Worm (Caenorhabditis elegans): ENCODE measurements around the gene sek-4.

sek-4 gene

DNA sequence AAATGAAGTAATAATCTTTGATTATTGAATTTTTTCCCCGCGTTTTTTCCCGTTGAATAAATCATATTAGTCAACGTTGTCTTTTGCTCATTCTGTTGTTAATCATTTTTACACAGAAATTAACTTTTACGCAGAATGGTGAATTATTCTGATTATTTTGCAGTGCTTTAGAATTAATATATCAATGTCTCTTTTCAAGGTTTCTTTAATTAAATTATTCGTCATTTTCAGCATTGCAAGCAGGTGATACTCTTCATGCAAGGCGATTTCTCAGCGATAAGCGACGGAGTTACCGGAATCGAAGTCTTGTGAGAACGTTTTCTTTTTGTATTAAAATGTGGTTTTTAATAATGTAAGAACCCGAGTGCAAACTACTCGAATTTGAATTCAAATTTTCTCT lies 12.8 kb downstream of the sek-4 start (continued):
- no peak for TF ChIP-seq nhr-12 (tag; optimal IDR thresholded peaks at IDR 0.05)
- no peak for TF ChIP-seq mef-2 (tag; optimal IDR thresholded peaks at IDR 0.05)
- no peak for TF ChIP-seq unc-30 (tag; optimal IDR thresholded peaks at IDR 0.05)
- no peak for TF ChIP-seq ceh-82 (tag; optimal IDR thresholded peaks at IDR 0.05)
- no peak for TF ChIP-seq nhr-20 (tag; optimal IDR thresholded peaks at IDR 0.05)
- TF ChIP-seq isw-1 (GFP tag; IDR thresholded peaks at IDR 0.05), result no peak
- TF ChIP-seq dsc-1 (tag; optimal IDR thresholded peaks at IDR 0.05), result no peak
- peak; percentile 74 for TF ChIP-seq nhr-71 (tag; optimal IDR thresholded peaks at IDR 0.05)
- no peak for TF ChIP-seq alr-1 (tag; optimal IDR thresholded peaks at IDR 0.05; ENCODE audit: borderline replicate concordance)
- no peak for TF ChIP-seq nhr-76 (tag; optimal IDR thresholded peaks at IDR 0.05)
- TF ChIP-seq C34B4.2 (tag; optimal IDR thresholded peaks at IDR 0.05), result no peak
- TF ChIP-seq F16B12.6 (tag; optimal IDR thresholded peaks at IDR 0.05), result no peak
- TF ChIP-seq blmp-1 (tag; optimal IDR thresholded peaks at IDR 0.05), result no peak
- TF ChIP-seq zip-4 (GFP tag; optimal IDR thresholded peaks at IDR 0.05), result no peak
- no peak for TF ChIP-seq ceh-88 (GFP tag; IDR thresholded peaks at IDR 0.05)
- TF ChIP-seq unc-62 (GFP tag; optimal IDR thresholded peaks at IDR 0.05), result no peak
- TF ChIP-seq ztf-4 (tag; optimal IDR thresholded peaks at IDR 0.05), result no peak
- TF ChIP-seq dpl-1 (GFP tag; optimal IDR thresholded peaks at IDR 0.05), result no peak
- TF ChIP-seq ets-5 (GFP tag; IDR thresholded peaks at IDR 0.05), result no peak
- no peak for TF ChIP-seq efl-1 (optimal IDR thresholded peaks at IDR 0.05)
- TF ChIP-seq efl-1 (GFP tag; optimal IDR thresholded peaks at IDR 0.05 in 1 of 2), result peak in 1 of 2 experiments; percentile 33

DNA sequence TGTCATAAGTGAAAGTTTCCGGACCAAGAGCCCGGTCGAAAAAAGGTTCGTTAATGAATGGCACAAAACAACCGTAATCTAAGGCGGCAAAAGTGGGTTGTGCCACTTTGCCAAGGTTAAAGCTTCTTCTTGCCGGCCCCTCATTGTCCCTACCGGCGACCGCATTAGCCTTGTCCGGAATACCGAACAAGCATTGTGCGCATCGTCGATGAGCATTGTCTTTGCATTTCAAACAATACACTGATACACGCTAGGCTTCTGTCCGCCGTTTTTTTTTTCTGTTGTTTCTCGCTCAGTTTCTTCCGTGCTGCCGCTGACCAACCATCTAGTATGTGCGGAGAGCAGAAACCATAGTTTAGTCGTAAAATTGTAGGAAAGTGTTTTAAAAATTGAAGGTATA lies 22.4 kb downstream of the sek-4 start, which contains the start of gene C03F11.2:
Gene C03F11.2, minus strand, starts transcription at position 101 of the 400 bp plus-strand sequence.
- TF ChIP-seq lin-14 (GFP tag; optimal IDR thresholded peaks at IDR 0.05), result no peak
- TF ChIP-seq fkh-10 (GFP tag; optimal IDR thresholded peaks at IDR 0.05), result no peak
- no peak for TF ChIP-seq zag-1 (tag; optimal IDR thresholded peaks at IDR 0.05)
- no peak for TF ChIP-seq ztf-11 (tag; optimal IDR thresholded peaks at IDR 0.05)
- no peak for TF ChIP-seq skn-1 (tag; optimal IDR thresholded peaks at IDR 0.05)
- TF ChIP-seq ceh-88 (GFP tag; IDR thresholded peaks at IDR 0.05), result no peak
- no peak for TF ChIP-seq elt-3 (tag; optimal IDR thresholded peaks at IDR 0.05)
- TF ChIP-seq ces-1 (GFP tag; optimal IDR thresholded peaks at IDR 0.05), result no peak
- no peak for TF ChIP-seq elt-2 (tag; optimal IDR thresholded peaks at IDR 0.05)
- no peak for TF ChIP-seq lin-15B (tag; optimal IDR thresholded peaks at IDR 0.05)

- TF ChIP-seq elt-2 (tag; optimal IDR thresholded peaks at IDR 0.05) (peak; percentile 34), irx-1 (tag; optimal IDR thresholded peaks at IDR 0.05) (no peak)
Observed at ce11 chrX:5400524-5400923, 25.7 kb downstream of the sek-4 start, which contains the start of gene scav-1. TSS of gene scav-1 (minus strand) at chrX:5400584.

- TF ChIP-seq sup-37 (GFP tag; optimal IDR thresholded peaks at IDR 0.05) (no peak), unc-62 (GFP tag; optimal IDR thresholded peaks at IDR 0.05) (no peak), egl-27 (tag; optimal IDR thresholded peaks at IDR 0.05) (no peak), lir-3 (tag; optimal IDR thresholded peaks at IDR 0.05; ENCODE audit: poor library complexity) (no peak), snu-23 (GFP tag; optimal IDR thresholded peaks at IDR 0.05) (no peak), alr-1 (tag; optimal IDR thresholded peaks at IDR 0.05; ENCODE audit: borderline replicate concordance) (no peak), ets-5 (GFP tag; IDR thresholded peaks at IDR 0.05) (no peak), elt-3 (tag; optimal IDR thresholded peaks at IDR 0.05) (no peak), egl-13 (tag; optimal IDR thresholded peaks at IDR 0.05) (no peak), Y116A8C.19 (tag; optimal IDR thresholded peaks at IDR 0.05; ENCODE audit: borderline replicate concordance) (no peak), nhr-237 (tag; optimal IDR thresholded peaks at IDR 0.05) (no peak)
Observed at ce11 chrX:5406345-5406744, 31.5 kb downstream of the sek-4 start, which contains the start of gene C03F11.4. TSS of gene C03F11.4 (minus strand) at chrX:5406445.
